Worm (Caenorhabditis elegans) whole organism, young adult: Measurements from ENCODE around the gene F13H10.3.
A peak's percentile ranks its signal among the peaks of the same experiment; 100 is the strongest.

Experiments
- C06A6.2 ChIP-seq: fragments of 200-800 bp; sonication (Bioruptor generic); conservative IDR thresholded peaks from 2 replicates; pipeline ENCODE4 v1.3.6; 2022; ENCODE audit warnings: missing genetic modification characterization, missing compliant biosample characterization
- D2030.7 ChIP-seq: fragments of 200-800 bp; sonication (Bioruptor generic); IDR thresholded peaks from 2 replicates; pipeline ENCODE4 v1.3.6; 2022; ENCODE audit warnings: missing genetic modification reagents, missing genetic modification characterization, missing compliant biosample characterization
- F10E7.11 ChIP-seq: sonication (generic microtip); optimal IDR thresholded peaks from 2 replicates; lab custom pipeline; 2017; ENCODE audit warnings: mild to moderate bottlenecking, missing genetic modification characterization, moderate library complexity, missing compliant biosample characterization
- F37B4.10 ChIP-seq: fragments of 200-800 bp; sonication (Bioruptor generic); IDR thresholded peaks from 2 replicates; pipeline ENCODE4 v1.3.6; 2022; ENCODE audit warnings: missing genetic modification characterization, missing compliant biosample characterization
- F52B5.7 ChIP-seq: sonication (generic microtip); optimal IDR thresholded peaks from 2 replicates; lab custom pipeline; 2016; ENCODE audit warnings: mild to moderate bottlenecking, missing genetic modification characterization, missing compliant biosample characterization
- F55B11.4 ChIP-seq: sonication (generic microtip); optimal IDR thresholded peaks from 2 replicates; lab custom pipeline; 2016; ENCODE audit warnings: missing compliant biosample characterization, missing genetic modification characterization, borderline replicate concordance; ENCODE audit not compliant: insufficient read depth
- T07F8.4 ChIP-seq: sonication (generic microtip); optimal IDR thresholded peaks from 2 replicates; lab custom pipeline; 2016; ENCODE audit warnings: mild to moderate bottlenecking, missing genetic modification characterization, moderate library complexity, missing compliant biosample characterization
- Y53G8AR.9 ChIP-seq: fragments of 200-800 bp; sonication (Bioruptor generic); conservative IDR thresholded peaks from 2 replicates; pipeline ENCODE4 v1.3.6; 2022; ENCODE audit warnings: missing genetic modification reagents, missing genetic modification characterization, missing compliant biosample characterization
- Y79H2A.3 ChIP-seq: fragments of 200-800 bp; sonication (Bioruptor generic); conservative IDR thresholded peaks from 2 replicates; pipeline ENCODE4 v1.3.6; 2022; ENCODE audit warnings: missing genetic modification reagents, missing genetic modification characterization, missing compliant biosample characterization
- Y95B8A.8 ChIP-seq: fragments of 200-800 bp; sonication (Bioruptor generic); IDR thresholded peaks from 2 replicates; pipeline ENCODE4 v1.3.6; 2022; ENCODE audit warnings: missing genetic modification reagents, missing genetic modification characterization, missing compliant biosample characterization
- aptf-2 ChIP-seq: fragments of 200-800 bp; sonication (Bioruptor generic); conservative IDR thresholded peaks from 2 replicates; pipeline ENCODE4 v1.3.6; 2022; ENCODE audit warnings: missing genetic modification reagents, missing genetic modification characterization, missing compliant biosample characterization
- atf-7 ChIP-seq: sonication (generic microtip); optimal IDR thresholded peaks from 2 replicates; lab custom pipeline; 2017; ENCODE audit warnings: mild to moderate bottlenecking, missing genetic modification characterization, missing compliant biosample characterization
- attf-3 ChIP-seq: fragments of 200-800 bp; sonication (Bioruptor generic); conservative IDR thresholded peaks from 2 replicates; pipeline ENCODE4 v1.3.6; 2022; ENCODE audit warnings: missing genetic modification reagents, missing genetic modification characterization, missing compliant biosample characterization
- attf-6 ChIP-seq: fragments of 200-800 bp; sonication (Bioruptor generic); IDR thresholded peaks from 2 replicates; pipeline ENCODE4 v1.3.6; 2022; ENCODE audit warnings: missing genetic modification reagents, missing genetic modification characterization, missing compliant biosample characterization
- bed-1 ChIP-seq: fragments of 200-800 bp; sonication (Bioruptor generic); IDR thresholded peaks from 2 replicates; pipeline ENCODE4 v1.3.6; 2022; ENCODE audit warnings: missing genetic modification reagents, missing genetic modification characterization, missing compliant biosample characterization
- cebp-1 ChIP-seq, 2 experiments: fragments of 200-800 bp in 1 of 2; sonication (Bioruptor generic) in 1 of 2; sonication (generic microtip) in 1 of 2; IDR thresholded peaks in 1 of 2; optimal IDR thresholded peaks in 1 of 2; 2 replicates each; pipeline versions ENCODE4 v1.3.6 to Lab custom; 2017 to 2022; ENCODE audit warnings: missing compliant biosample characterization in 2 of 2, missing genetic modification characterization in 2 of 2, mild to moderate bottlenecking in 1 of 2, missing genetic modification reagents in 1 of 2, moderate library complexity in 1 of 2
- ceh-27 ChIP-seq: fragments of 200-800 bp; sonication (Bioruptor generic); optimal IDR thresholded peaks from 2 replicates; lab custom pipeline; 2018; ENCODE audit warnings: mild to moderate bottlenecking, missing genetic modification characterization, moderate library complexity, missing compliant biosample characterization
- dox-1 ChIP-seq: fragments of 200-800 bp; sonication (Bioruptor generic); IDR thresholded peaks from 2 replicates; pipeline ENCODE4 v1.3.6; 2022; ENCODE audit warnings: missing genetic modification reagents, missing genetic modification characterization, missing compliant biosample characterization
- efl-1 ChIP-seq: fragments of 150-350 bp; optimal IDR thresholded peaks from 2 replicates; lab custom pipeline; 2014; ENCODE audit warnings: missing biosample characterization, missing genetic modification reagents, missing genetic modification characterization
- egl-44 ChIP-seq: fragments of 200-800 bp; sonication (Bioruptor generic); IDR thresholded peaks from 2 replicates; pipeline ENCODE4 v1.3.6; 2022; ENCODE audit warnings: missing genetic modification reagents, missing genetic modification characterization, missing compliant biosample characterization
- ekl-4 ChIP-seq: fragments of 200-800 bp; sonication (Bioruptor generic); IDR thresholded peaks from 2 replicates; pipeline ENCODE4 v1.3.6; 2022; ENCODE audit warnings: missing genetic modification reagents, missing genetic modification characterization, missing compliant biosample characterization
- gei-17 ChIP-seq: fragments of 200-800 bp; sonication (Bioruptor generic); optimal IDR thresholded peaks from 2 replicates; lab custom pipeline; 2018; ENCODE audit warnings: mild to moderate bottlenecking, missing genetic modification characterization, missing compliant biosample characterization
- him-1 ChIP-seq: sonication (generic microtip); optimal IDR thresholded peaks from 2 replicates; lab custom pipeline; 2016; ENCODE audit warnings: missing genotype, missing genetic modification reagents, missing genetic modification characterization, missing compliant biosample characterization
- hrde-1 ChIP-seq: sonication (generic microtip); optimal IDR thresholded peaks from 2 replicates; lab custom pipeline; 2016; ENCODE audit warnings: missing genetic modification characterization, mild to moderate bottlenecking, missing compliant biosample characterization, moderate library complexity, missing genotype, missing genetic modification reagents, borderline replicate concordance
- hsf-1 ChIP-seq: fragments of 200-800 bp; sonication (Bioruptor generic); IDR thresholded peaks from 2 replicates; pipeline ENCODE4 v1.3.6; 2022; ENCODE audit warnings: missing genetic modification reagents, missing genetic modification characterization, missing compliant biosample characterization
- let-526 ChIP-seq: fragments of 200-800 bp; sonication (Bioruptor generic); IDR thresholded peaks from 2 replicates; pipeline ENCODE4 v1.3.6; 2022; ENCODE audit warnings: missing genetic modification reagents, missing genetic modification characterization, missing compliant biosample characterization
- lin-26 ChIP-seq: fragments of 200-800 bp; sonication (Bioruptor generic); IDR thresholded peaks from 2 replicates; pipeline ENCODE4 v1.3.6; 2022; ENCODE audit warnings: missing genetic modification reagents, missing genetic modification characterization, missing compliant biosample characterization
- lin-35 ChIP-seq, 3 experiments: fragments of 150-350 bp in 2 of 3; sonication (generic microtip) in 1 of 3; optimal IDR thresholded peaks; 2 replicates each; lab custom pipeline; 2014 to 2018; ENCODE audit warnings: missing biosample characterization in 3 of 3, missing genetic modification characterization in 3 of 3, missing genetic modification reagents in 3 of 3
- lin-54 ChIP-seq: fragments of 200-800 bp; sonication (Bioruptor generic); optimal IDR thresholded peaks from 2 replicates; lab custom pipeline; 2018; ENCODE audit warnings: mild to moderate bottlenecking, missing genetic modification characterization, missing compliant biosample characterization
- lir-1 ChIP-seq: fragments of 200-800 bp; sonication (Bioruptor generic); conservative IDR thresholded peaks from 2 replicates; pipeline ENCODE4 v1.3.6; 2022; ENCODE audit warnings: missing genetic modification reagents, missing genetic modification characterization, missing compliant biosample characterization
- madf-10 ChIP-seq: sonication (generic microtip); optimal IDR thresholded peaks from 2 replicates; lab custom pipeline; 2016; ENCODE audit warnings: mild to moderate bottlenecking, missing genetic modification characterization, missing compliant biosample characterization
- madf-3 ChIP-seq: fragments of 200-800 bp; sonication (Bioruptor generic); IDR thresholded peaks from 2 replicates; pipeline ENCODE4 v1.3.6; 2022; ENCODE audit warnings: missing genetic modification reagents, missing genetic modification characterization, missing compliant biosample characterization
- madf-6 ChIP-seq: fragments of 200-800 bp; sonication (Bioruptor generic); IDR thresholded peaks from 2 replicates; pipeline ENCODE4 v1.3.6; 2022; ENCODE audit warnings: missing genetic modification reagents, missing genetic modification characterization, missing compliant biosample characterization
- madf-8 ChIP-seq: fragments of 200-800 bp; sonication (Bioruptor generic); conservative IDR thresholded peaks from 2 replicates; pipeline ENCODE4 v1.3.6; 2022; ENCODE audit warnings: missing genetic modification reagents, missing genetic modification characterization, missing compliant biosample characterization
- mcd-1 ChIP-seq: fragments of 200-800 bp; sonication (Bioruptor generic); IDR thresholded peaks from 2 replicates; pipeline ENCODE4 v1.3.6; 2022; ENCODE audit warnings: missing genetic modification reagents, missing genetic modification characterization, missing compliant biosample characterization
- mel-28 ChIP-seq: sonication (generic microtip); optimal IDR thresholded peaks from 2 replicates; lab custom pipeline; 2016; ENCODE audit warnings: borderline replicate concordance, mild to moderate bottlenecking, missing genetic modification characterization, missing compliant biosample characterization
- nfya-2 ChIP-seq: fragments of 200-800 bp; sonication (Bioruptor generic); IDR thresholded peaks from 2 replicates; pipeline ENCODE4 v1.3.6; 2022; ENCODE audit warnings: missing genetic modification reagents, missing genetic modification characterization, missing compliant biosample characterization
- nhr-120 ChIP-seq: fragments of 200-800 bp; sonication (Bioruptor generic); IDR thresholded peaks from 2 replicates; pipeline ENCODE4 v1.3.6; 2022; ENCODE audit warnings: missing genetic modification characterization, missing compliant biosample characterization
- nhr-27 ChIP-seq: fragments of 200-800 bp; sonication (Bioruptor generic); optimal IDR thresholded peaks from 2 replicates; lab custom pipeline; 2018; ENCODE audit warnings: mild to moderate bottlenecking, missing genetic modification characterization, moderate library complexity, missing compliant biosample characterization
- pha-4 ChIP-seq: fragments of 150-350 bp; sonication (generic microtip); optimal IDR thresholded peaks from 2 replicates; lab custom pipeline; 2014; ENCODE audit warnings: missing biosample characterization, missing genetic modification reagents, missing genetic modification characterization
- sea-2 ChIP-seq: fragments of 200-800 bp; sonication (Bioruptor generic); IDR thresholded peaks from 2 replicates; pipeline ENCODE4 v1.3.6; 2022; ENCODE audit warnings: missing genetic modification characterization, missing compliant biosample characterization
- unc-130 ChIP-seq: sonication (generic microtip); optimal IDR thresholded peaks from 2 replicates; lab custom pipeline; 2016; ENCODE audit warnings: missing genetic modification reagents, missing genetic modification characterization, missing compliant biosample characterization
- xnd-1 ChIP-seq: sonication (generic microtip); optimal IDR thresholded peaks from 2 replicates; lab custom pipeline; 2016; ENCODE audit warnings: missing genotype, missing genetic modification reagents, missing genetic modification characterization, missing compliant biosample characterization
- zim-3 ChIP-seq: sonication (generic microtip); optimal IDR thresholded peaks from 2 replicates; lab custom pipeline; 2017; ENCODE audit warnings: mild to moderate bottlenecking, missing genetic modification characterization, moderate library complexity, missing compliant biosample characterization
- ztf-18 ChIP-seq: sonication (generic microtip); optimal IDR thresholded peaks from 2 replicates; lab custom pipeline; 2016; ENCODE audit warnings: missing genotype, mild to moderate bottlenecking, missing genetic modification characterization, missing compliant biosample characterization
- ztf-25 ChIP-seq: fragments of 200-800 bp; sonication (Bioruptor generic); IDR thresholded peaks from 2 replicates; pipeline ENCODE4 v1.3.6; 2022; ENCODE audit warnings: missing genetic modification reagents, missing genetic modification characterization, missing compliant biosample characterization
- ztf-28 ChIP-seq: fragments of 200-800 bp; sonication (Bioruptor generic); IDR thresholded peaks from 2 replicates; pipeline ENCODE4 v1.3.6; 2022; ENCODE audit warnings: missing genetic modification reagents, missing genetic modification characterization, missing compliant biosample characterization

The F13H10.3 gene

ce11 chrIV:11025941-11026340, 10.2 kb upstream of the F13H10.3 start (continued):
- peak; percentile 84 for TF ChIP-seq nhr-27 (tag; lab: Kevin White, UChicago)
- TF ChIP-seq him-1 (tag; lab: Kevin White, UChicago): peak; percentile 82
- TF ChIP-seq C06A6.2 (GFP tag; lab: Robert Waterston, UW): peak; percentile 63; the same call in 1 of the 2 replicates
- TF ChIP-seq F10E7.11 (tag; lab: Kevin White, UChicago): peak; percentile 82
- peak; percentile 96 for TF ChIP-seq D2030.7 (GFP tag; lab: Robert Waterston, UW)
- peak; percentile 98 for TF ChIP-seq F52B5.7 (tag; lab: Kevin White, UChicago)
- peak; percentile 63; the same call in 1 of the 2 replicates for TF ChIP-seq lir-1 (GFP tag; lab: Robert Waterston, UW)
- peak; percentile 79; the same call in 1 of the 2 replicates for TF ChIP-seq Y79H2A.3
- peak; percentile 56; the same call in 1 of the 2 replicates for TF ChIP-seq bed-1 (GFP tag; lab: Robert Waterston, UW)
- no peak for TF ChIP-seq lin-35 (GFP tag; optimal IDR thresholded peaks at IDR 0.05; lab: Kevin White, UChicago)
- TF ChIP-seq gei-17 (GFP tag; lab: Kevin White, UChicago): peak; percentile 29
- TF ChIP-seq aptf-2 (GFP tag; lab: Robert Waterston, UW): peak; percentile 75; the same call in 1 of the 2 replicates
- TF ChIP-seq zim-3 (tag; lab: Kevin White, UChicago): peak; percentile 95
- TF ChIP-seq xnd-1: peak; percentile 54
- TF ChIP-seq ztf-25: peak; percentile 96
- TF ChIP-seq madf-8: peak; percentile 55; the same call in 1 of the 2 replicates
- TF ChIP-seq Y95B8A.8 (GFP tag; lab: Robert Waterston, UW): no peak; the same call in 1 of the 2 replicates
- peak; percentile 82 for TF ChIP-seq ztf-18 (tag; lab: Kevin White, UChicago)
- no peak; the same call in none of the 2 replicates for TF ChIP-seq Y53G8AR.9 (GFP tag; lab: Robert Waterston, UW)
- peak; percentile 85 for TF ChIP-seq let-526 (GFP tag; lab: Robert Waterston, UW)
- TF ChIP-seq attf-3: peak; percentile 68
- peak; percentile 88 for TF ChIP-seq T07F8.4 (tag; lab: Kevin White, UChicago)
- TF ChIP-seq lin-26 (GFP tag; lab: Robert Waterston, UW): peak; percentile 99
- TF ChIP-seq hsf-1 (GFP tag; lab: Robert Waterston, UW): peak; percentile 80; the same call in 1 of the 2 replicates
- TF ChIP-seq pha-4 (tag; lab: Kevin White, UChicago): no peak
- peak; percentile 93 for TF ChIP-seq dox-1 (GFP tag; lab: Robert Waterston, UW)
- no peak for TF ChIP-seq nfya-2 (GFP tag; lab: Robert Waterston, UW)
- TF ChIP-seq lin-54 (GFP tag; lab: Kevin White, UChicago): peak; percentile 77
- TF ChIP-seq attf-6: peak; percentile 77
- no peak for TF ChIP-seq F55B11.4 (tag; lab: Kevin White, UChicago)
- TF ChIP-seq ztf-28 (GFP tag; lab: Robert Waterston, UW): peak; percentile 82; the same call in 1 of the 2 replicates
- peak; percentile 79; the same call in 1 of the 2 replicates for TF ChIP-seq sea-2 (GFP tag; lab: Robert Waterston, UW)
- TF ChIP-seq mel-28 (tag; lab: Kevin White, UChicago): peak; percentile 71
- TF ChIP-seq atf-7 (tag; lab: Kevin White, UChicago): peak; percentile 77
- TF ChIP-seq mcd-1 (GFP tag; lab: Robert Waterston, UW): peak; percentile 71
- peak; percentile 84 for TF ChIP-seq unc-130 (GFP tag; lab: Kevin White, UChicago)
- TF ChIP-seq egl-44 (GFP tag; lab: Robert Waterston, UW): peak; percentile 78; the same call in 1 of the 2 replicates
- peak; percentile 98 for TF ChIP-seq F37B4.10
- peak; percentile 88 for TF ChIP-seq ekl-4 (GFP tag; lab: Robert Waterston, UW)
- peak; percentile 73 for TF ChIP-seq madf-10 (tag; lab: Kevin White, UChicago)
- peak; percentile 95 for TF ChIP-seq hrde-1 (tag; lab: Kevin White, UChicago)
- peak; percentile 80 for TF ChIP-seq madf-6 (GFP tag; lab: Robert Waterston, UW)
- peak; percentile 85 for TF ChIP-seq ceh-27 (GFP tag; lab: Kevin White, UChicago)
- no peak for TF ChIP-seq nhr-120 (GFP tag; lab: Robert Waterston, UW)
- TF ChIP-seq efl-1 (GFP tag; lab: Kevin White, UChicago): peak; percentile 18
- TF ChIP-seq cebp-1 (GFP tag; IDR thresholded peaks at IDR 0.05; lab: Robert Waterston, UW): peak; percentile 56; the same call in 1 of the 2 replicates
- peak; percentile 81 for TF ChIP-seq cebp-1 (tag; optimal IDR thresholded peaks at IDR 0.05; lab: Kevin White, UChicago)
- TF ChIP-seq madf-3 (GFP tag; lab: Robert Waterston, UW): peak; percentile 87
